Worm (Caenorhabditis elegans): ENCODE results near the gene spp-2.
A peak's percentile ranks its signal among the peaks of the same experiment; 100 is the strongest.

The spp-2 gene

DNA sequence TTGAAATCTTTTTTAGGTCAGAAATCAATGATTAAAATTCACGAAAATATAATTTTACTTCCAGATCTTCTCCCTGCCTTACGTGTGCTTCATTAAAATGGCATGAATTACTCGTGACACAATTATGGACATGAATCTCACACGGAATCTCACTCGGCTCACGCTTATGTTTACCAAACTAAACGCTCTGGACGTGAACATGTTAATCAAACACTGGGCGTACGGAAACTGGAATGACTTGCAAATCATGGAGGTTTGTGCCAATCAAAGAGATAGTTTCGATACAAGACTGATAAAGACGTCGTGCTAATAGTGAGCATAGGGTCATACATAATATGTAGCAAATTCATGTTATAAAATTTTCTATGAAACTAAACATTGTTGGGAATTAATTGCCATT, 2.1 kb downstream of the spp-2 start:
- TF ChIP-seq attf-3 (GFP tag; conservative IDR thresholded peaks at IDR 0.05) = no peak
- peak; percentile 21 for TF ChIP-seq nhr-80 (tag; optimal IDR thresholded peaks at IDR 0.05)
- no peak for TF ChIP-seq bed-1 (GFP tag; IDR thresholded peaks at IDR 0.05)
- no peak for TF ChIP-seq snpc-3.4 (tag; optimal IDR thresholded peaks at IDR 0.05)
- no peak for TF ChIP-seq egl-18 (GFP tag; IDR thresholded peaks at IDR 0.05)
- TF ChIP-seq madf-10 (tag; optimal IDR thresholded peaks at IDR 0.05) = no peak
- TF ChIP-seq ZK185.1 (tag; optimal IDR thresholded peaks at IDR 0.05; ENCODE audit: poor library complexity, severe bottlenecking) = no peak
- no peak for TF ChIP-seq madf-8 (GFP tag; conservative IDR thresholded peaks at IDR 0.05)
- TF ChIP-seq tbp1 (GFP tag; optimal IDR thresholded peaks at IDR 0.05) = peak; percentile 3
- TF ChIP-seq B0336.3 (GFP tag; IDR thresholded peaks at IDR 0.05) = 0 out of 2 replicates have a peak, but pooled peaks have one; percentile 15
- no peak for TF ChIP-seq ceh-40 (GFP tag; IDR thresholded peaks at IDR 0.05)
- TF ChIP-seq sdz-38 (tag; optimal IDR thresholded peaks at IDR 0.05) = no peak
- no peak for TF ChIP-seq madf-6 (GFP tag; IDR thresholded peaks at IDR 0.05)
- TF ChIP-seq nhr-27 (tag; optimal IDR thresholded peaks at IDR 0.05) = no peak
- no peak for TF ChIP-seq nfya-1 (tag; optimal IDR thresholded peaks at IDR 0.05; ENCODE audit: borderline replicate concordance, insufficient read depth)
- no peak for TF ChIP-seq snpc-1.3 (tag; optimal IDR thresholded peaks at IDR 0.05; ENCODE audit: insufficient read depth)
- no peak for TF ChIP-seq rpc-1 (optimal IDR thresholded peaks at IDR 0.05)
- no peak for TF ChIP-seq rpc-1 (tag; optimal IDR thresholded peaks at IDR 0.05)
- TF ChIP-seq F49E8.2 (tag; optimal IDR thresholded peaks at IDR 0.05; ENCODE audit: insufficient read depth) = no peak
- no peak for TF ChIP-seq fkh-3 (tag; optimal IDR thresholded peaks at IDR 0.05)
- TF ChIP-seq rec-8 (tag; optimal IDR thresholded peaks at IDR 0.05) = no peak
- TF ChIP-seq F37B4.10 (GFP tag; IDR thresholded peaks at IDR 0.05) = no peak
- TF ChIP-seq B0035.1 (tag; optimal IDR thresholded peaks at IDR 0.05) = no peak
- no peak for TF ChIP-seq bed-2 (GFP tag; IDR thresholded peaks at IDR 0.05)
- no peak for TF ChIP-seq F57A8.1 (GFP tag; optimal IDR thresholded peaks at IDR 0.05)
- TF ChIP-seq repo-1 (tag; optimal IDR thresholded peaks at IDR 0.05) = peak; percentile 27
- no peak for TF ChIP-seq sptf-2 (GFP tag; optimal IDR thresholded peaks at IDR 0.05)
- TF ChIP-seq Y67H2A.10 (GFP tag; conservative IDR thresholded peaks at IDR 0.05) = no peak

DNA sequence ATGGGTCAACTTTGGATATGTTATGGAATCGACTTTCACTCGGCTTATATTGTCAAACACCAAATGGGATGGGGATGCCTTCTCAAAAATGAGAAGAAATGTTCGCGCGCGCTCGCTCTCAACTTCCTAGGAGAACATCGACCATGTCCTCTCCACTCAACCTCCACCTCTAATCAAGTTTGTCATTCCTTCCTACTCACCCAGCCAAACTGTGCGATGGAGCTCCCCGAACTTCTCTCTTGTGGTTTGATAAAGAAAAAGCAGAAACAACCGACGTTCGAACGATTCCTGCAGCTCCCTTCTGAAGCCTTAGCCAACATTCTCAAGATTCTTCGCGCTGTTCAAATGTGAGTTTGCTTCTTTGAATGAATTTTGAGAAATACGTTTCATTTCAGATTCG, 3.4 kb downstream of the spp-2 start:
- TF ChIP-seq C17E4.6 (GFP tag; IDR thresholded peaks at IDR 0.05) (no peak), C06A6.2 (GFP tag; conservative IDR thresholded peaks at IDR 0.05) (no peak)

DNA sequence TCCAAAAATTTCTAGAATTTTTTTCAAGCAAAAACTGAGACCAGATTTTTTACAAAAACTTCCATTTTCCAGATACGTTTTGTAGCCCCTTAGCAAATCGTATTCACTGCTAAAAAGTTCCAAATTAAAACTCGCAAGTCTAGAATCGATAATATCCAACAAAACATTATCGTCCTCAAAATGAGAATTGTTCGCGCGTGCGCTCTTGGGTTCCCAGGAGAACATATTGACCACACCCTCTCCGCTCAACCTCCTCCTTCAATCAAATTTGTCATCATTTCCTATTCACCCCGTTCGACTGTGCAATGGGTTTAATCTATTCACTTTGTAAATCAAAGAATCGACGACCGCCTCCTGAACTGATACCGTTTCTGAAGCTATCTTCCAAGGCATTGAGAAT, 4.7 kb downstream of the spp-2 start:
- TF ChIP-seq aptf-2 (GFP tag; conservative IDR thresholded peaks at IDR 0.05) (peak; percentile 91), snpc-3.4 (tag; optimal IDR thresholded peaks at IDR 0.05) (no peak)

DNA sequence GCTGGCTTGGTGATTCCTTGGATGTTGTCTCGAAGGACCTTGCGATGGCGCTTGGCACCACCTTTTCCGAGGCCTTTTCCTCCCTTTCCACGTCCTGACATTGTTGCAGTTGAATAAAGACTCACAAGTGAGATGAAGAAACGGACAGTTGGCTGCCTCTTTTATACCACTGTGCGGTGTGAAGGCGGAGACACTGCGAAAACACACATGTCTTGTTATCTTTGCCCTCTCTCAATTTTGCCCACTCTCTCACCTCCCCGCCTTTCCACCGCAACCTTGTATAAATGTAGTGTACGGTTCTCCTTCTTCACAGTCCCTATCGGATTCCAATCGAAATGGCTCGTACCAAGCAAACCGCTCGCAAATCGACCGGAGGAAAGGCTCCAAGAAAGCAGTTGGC, 6.8 kb downstream of the spp-2 start, which contains the start of the genes his-38 and his-40:
Gene his-38, minus strand, starts transcription at position 101 of the 400 bp plus-strand sequence.
Gene his-40, plus strand, starts transcription at position 336 of the 400 bp plus-strand sequence.
- peak; percentile 36; the same call in 1 of the 2 replicates for TF ChIP-seq hmg-1.2 (GFP tag; IDR thresholded peaks at IDR 0.05)
- no peak for TF ChIP-seq nhr-179 (tag; optimal IDR thresholded peaks at IDR 0.05)

DNA sequence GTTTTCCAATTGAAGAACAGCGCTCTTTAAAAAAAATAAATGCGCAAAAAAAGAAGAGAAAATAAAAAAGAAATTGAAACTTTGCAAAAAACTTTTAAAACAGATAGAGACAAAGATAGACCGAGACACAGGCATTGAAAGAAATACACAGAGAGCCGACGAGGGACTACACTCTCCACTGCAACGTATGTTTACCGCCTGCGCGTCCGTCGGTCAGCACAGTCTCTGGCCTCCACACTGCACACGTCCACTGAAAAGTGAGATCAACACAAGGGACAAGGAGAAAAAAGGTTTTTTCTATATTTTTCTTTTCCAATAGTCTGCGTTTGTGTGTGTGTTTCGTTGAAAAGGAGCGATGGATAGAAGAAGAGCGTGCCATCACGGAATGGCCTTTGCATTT, 10.2 kb downstream of the spp-2 start:
- TF ChIP-seq ets-4 (GFP tag; optimal IDR thresholded peaks at IDR 0.05) (no peak), snpc-3.4 (tag; optimal IDR thresholded peaks at IDR 0.05) (no peak), him-1 (tag; optimal IDR thresholded peaks at IDR 0.05) (no peak), efl-1 (GFP tag; optimal IDR thresholded peaks at IDR 0.05) (no peak), dox-1 (GFP tag; IDR thresholded peaks at IDR 0.05) (peak; percentile 48; the same call in 1 of the 2 replicates), unc-62 (GFP tag; optimal IDR thresholded peaks at IDR 0.05) (no peak), F10E7.11 (tag; optimal IDR thresholded peaks at IDR 0.05) (no peak), lag-1 (GFP tag; IDR thresholded peaks at IDR 0.05) (no peak), ztf-6 (GFP tag; IDR thresholded peaks at IDR 0.05) (no peak), gei-17 (GFP tag; optimal IDR thresholded peaks at IDR 0.05) (peak; percentile 11), nhr-90 (tag; optimal IDR thresholded peaks at IDR 0.05) (no peak), ceh-27 (GFP tag; optimal IDR thresholded peaks at IDR 0.05) (peak; percentile 25), ZK185.1 (tag; optimal IDR thresholded peaks at IDR 0.05; ENCODE audit: poor library complexity, severe bottlenecking) (peak; percentile 37), egl-18 (GFP tag; IDR thresholded peaks at IDR 0.05) (no peak)
